Worm (Caenorhabditis elegans) whole organism, mixed stage, embryonic: ENCODE data around the gene K01D12.9.

ENCODE experiments used
- M03D4.4 ChIP-seq: sonication (generic microtip); optimal IDR thresholded peaks from 2 replicates; lab custom pipeline; 2017; ENCODE audit warnings: mild to moderate bottlenecking, missing genetic modification characterization, missing compliant biosample characterization
- blmp-1 ChIP-seq: fragments of 150-350 bp; optimal IDR thresholded peaks from 2 replicates; lab custom pipeline; 2014; ENCODE audit warnings: missing biosample characterization, missing genetic modification characterization
- ceh-39 ChIP-seq: fragments of 150-350 bp; optimal IDR thresholded peaks from 2 replicates; lab custom pipeline; 2014; ENCODE audit warnings: missing biosample characterization, missing genetic modification characterization
- ceh-43 ChIP-seq: fragments of 200-800 bp; sonication (Bioruptor generic); optimal IDR thresholded peaks from 2 replicates; lab custom pipeline; 2018; ENCODE audit warnings: mild to moderate bottlenecking, missing genetic modification characterization, moderate library complexity, missing compliant biosample characterization
- cnd-1 ChIP-seq: fragments of 200-800 bp; sonication (Bioruptor generic); optimal IDR thresholded peaks from 2 replicates; lab custom pipeline; 2018; ENCODE audit warnings: mild to moderate bottlenecking, missing genetic modification characterization, missing compliant biosample characterization
- drap-1 ChIP-seq: fragments of 200-800 bp; sonication (Bioruptor generic); optimal IDR thresholded peaks from 3 replicates; lab custom pipeline; 2018; ENCODE audit warnings: mild to moderate bottlenecking, missing genetic modification characterization, missing compliant biosample characterization
- elt-1 ChIP-seq: sonication (generic microtip); optimal IDR thresholded peaks from 2 replicates; lab custom pipeline; 2017; ENCODE audit warnings: missing genetic modification characterization, mild to moderate bottlenecking, missing compliant biosample characterization, antibody characterized with exemption, moderate library complexity, borderline replicate concordance; ENCODE audit not compliant: insufficient read depth
- elt-3 ChIP-seq: fragments of 150-350 bp; optimal IDR thresholded peaks from 2 replicates; lab custom pipeline; 2014; ENCODE audit warnings: missing biosample characterization, missing genetic modification characterization
- ham-2 ChIP-seq: fragments of 200-800 bp; sonication (Bioruptor generic); optimal IDR thresholded peaks from 2 replicates; lab custom pipeline; 2018; ENCODE audit warnings: mild to moderate bottlenecking, missing genetic modification characterization, missing compliant biosample characterization
- lin-32 ChIP-seq: fragments of 200-800 bp; sonication (Bioruptor generic); optimal IDR thresholded peaks from 2 replicates; lab custom pipeline; 2018; ENCODE audit warnings: mild to moderate bottlenecking, missing genetic modification characterization, missing compliant biosample characterization
- mep-1 ChIP-seq: fragments of 150-350 bp; optimal IDR thresholded peaks from 2 replicates; lab custom pipeline; 2017; ENCODE audit warnings: missing biosample characterization, missing genetic modification reagents, missing genetic modification characterization, inconsistent platforms
- mls-2 ChIP-seq: sonication (generic microtip); optimal IDR thresholded peaks from 2 replicates; lab custom pipeline; 2016; ENCODE audit warnings: mild to moderate bottlenecking, missing genetic modification characterization, moderate library complexity, missing compliant biosample characterization
- nhr-12 ChIP-seq: fragments of 150-350 bp; optimal IDR thresholded peaks from 2 replicates; lab custom pipeline; 2014; ENCODE audit warnings: missing biosample characterization, missing genetic modification characterization
- nhr-2 ChIP-seq: fragments of 150-350 bp; optimal IDR thresholded peaks from 2 replicates; lab custom pipeline; 2014; ENCODE audit warnings: missing biosample characterization, missing genetic modification characterization
- sem-2 ChIP-seq: fragments of 200-800 bp; sonication (Bioruptor generic); optimal IDR thresholded peaks from 2 replicates; lab custom pipeline; 2018; ENCODE audit warnings: mild to moderate bottlenecking, missing genetic modification characterization, missing compliant biosample characterization
- tbx-8 ChIP-seq: fragments of 200-800 bp; sonication (Bioruptor generic); optimal IDR thresholded peaks from 2 replicates; lab custom pipeline; 2018; ENCODE audit warnings: mild to moderate bottlenecking, missing genetic modification characterization, moderate library complexity, missing compliant biosample characterization
- unc-62 ChIP-seq: fragments of 150-350 bp; optimal IDR thresholded peaks from 2 replicates; lab custom pipeline; 2014; ENCODE audit warnings: missing biosample characterization, missing genetic modification reagents, missing genetic modification characterization
- ztf-11 ChIP-seq: fragments of 150-350 bp; optimal IDR thresholded peaks from 2 replicates; lab custom pipeline; 2014; ENCODE audit warnings: missing biosample characterization, missing genetic modification characterization

The K01D12.9 gene

DNA sequence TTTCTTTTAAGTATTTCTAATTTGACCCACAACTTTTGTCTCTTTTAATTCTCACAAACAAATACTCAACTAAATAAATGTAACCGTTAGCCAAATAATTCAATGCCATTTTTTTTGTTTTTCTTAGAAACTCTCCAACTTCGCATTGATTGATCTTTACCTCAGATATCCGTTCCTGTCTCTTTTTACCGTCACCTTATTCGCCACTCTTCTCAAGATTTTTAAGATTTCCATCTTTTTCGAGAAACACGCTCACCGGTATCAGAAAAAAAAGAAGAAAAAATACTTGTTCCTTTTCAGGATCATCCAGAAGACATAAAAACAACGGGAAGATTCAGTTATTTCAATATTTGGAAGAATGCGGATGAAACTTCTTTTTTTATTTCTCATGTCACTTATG, 46.1 kb downstream of the K01D12.9 start, which contains the start of gene F23H12.5:
TSS of gene F23H12.5 (plus strand) at position 301 of the 400 bp plus-strand sequence.
- TF ChIP-seq ceh-43 (GFP tag; lab: Kevin White, UChicago) (no peak), elt-1 (no peak), elt-3 (tag; lab: Kevin White, UChicago) (no peak)

- TF ChIP-seq nhr-2 (no peak), blmp-1 (tag; lab: Kevin White, UChicago) (peak; percentile 83)
Measured at ce11 chrV:12357632-12358031, 46.8 kb downstream of the K01D12.9 start.

DNA sequence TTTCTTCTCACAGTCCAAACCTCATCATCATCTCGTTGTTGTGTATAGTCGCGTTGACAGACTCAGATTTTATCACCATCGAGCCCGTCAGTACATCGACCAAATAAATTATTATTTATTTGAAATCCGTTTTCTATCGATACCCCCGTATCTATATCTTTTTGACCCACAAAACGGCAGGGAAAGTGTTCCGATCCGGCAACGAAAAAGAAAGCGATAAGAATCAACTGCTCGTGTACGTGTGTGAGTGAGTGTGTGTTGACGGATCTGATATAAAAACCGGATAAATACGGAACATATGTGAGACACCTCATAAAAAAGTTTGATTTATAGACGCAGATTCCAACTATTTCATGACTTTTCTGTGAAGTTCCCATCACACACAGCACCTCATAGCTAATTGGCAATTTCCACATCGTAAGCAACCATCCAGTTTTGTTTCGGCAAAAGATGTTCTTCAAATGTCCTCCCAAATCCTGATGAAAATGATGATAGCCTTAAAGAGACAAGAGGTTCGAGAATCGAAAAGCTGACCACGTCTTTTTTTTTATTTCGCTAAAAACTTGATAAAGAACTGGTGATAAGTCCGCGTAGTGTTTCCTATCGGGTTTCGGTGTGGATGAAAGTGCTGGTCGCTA, 50.1 kb downstream of the K01D12.9 start:
- TF ChIP-seq sem-2 (GFP tag; lab: Kevin White, UChicago) (no peak), nhr-12 (tag; lab: Kevin White, UChicago) (no peak), drap-1 (GFP tag; lab: Kevin White, UChicago) (no peak), unc-62 (GFP tag; lab: Kevin White, UChicago) (peak; percentile 50), elt-1 (peak; percentile 87), mls-2 (tag; lab: Kevin White, UChicago) (no peak), mep-1 (tag; lab: Kevin White, UChicago) (no peak), ham-2 (GFP tag; lab: Kevin White, UChicago) (peak; percentile 16), ceh-39 (tag; lab: Kevin White, UChicago) (no peak), tbx-8 (peak; percentile 6), cnd-1 (tag; lab: Kevin White, UChicago) (no peak), M03D4.4 (tag; lab: Kevin White, UChicago) (peak; percentile 39), lin-32 (GFP tag; lab: Kevin White, UChicago) (no peak), ztf-11 (tag; lab: Kevin White, UChicago) (no peak), blmp-1 (tag; lab: Kevin White, UChicago) (peak; percentile 8)
